Worm (Caenorhabditis elegans) whole organism, young adult: ENCODE measurements around the gene ilc-17.1.

Source experiments
- B0035.1 ChIP-seq: sonication (generic microtip); optimal IDR thresholded peaks from 2 replicates; lab custom pipeline; 2016; ENCODE audit warnings: missing genetic modification characterization, mild to moderate bottlenecking, missing compliant biosample characterization, missing genotype, missing genetic modification reagents
- B0336.3 ChIP-seq: fragments of 200-800 bp; sonication (Bioruptor generic); IDR thresholded peaks from 2 replicates; pipeline ENCODE4 v1.3.6; 2022; ENCODE audit warnings: missing genetic modification characterization, missing compliant biosample characterization
- T26A5.8 ChIP-seq: sonication (generic microtip); optimal IDR thresholded peaks from 2 replicates; lab custom pipeline; 2016; ENCODE audit warnings: missing genetic modification characterization, missing compliant biosample characterization
- Y67H2A.10 ChIP-seq: fragments of 200-800 bp; sonication (Bioruptor generic); conservative IDR thresholded peaks from 2 replicates; pipeline ENCODE4 v1.3.6; 2022; ENCODE audit warnings: missing genetic modification reagents, missing genetic modification characterization, missing compliant biosample characterization
- akir-1 ChIP-seq: fragments of 200-800 bp; sonication (Bioruptor generic); optimal IDR thresholded peaks from 2 replicates; lab custom pipeline; 2018; ENCODE audit warnings: mild to moderate bottlenecking, missing genetic modification characterization, moderate library complexity, missing compliant biosample characterization
- athp-1 ChIP-seq: sonication (generic microtip); optimal IDR thresholded peaks from 2 replicates; lab custom pipeline; 2017; ENCODE audit warnings: mild to moderate bottlenecking, missing genetic modification characterization, missing compliant biosample characterization
- attf-6 ChIP-seq: fragments of 200-800 bp; sonication (Bioruptor generic); IDR thresholded peaks from 2 replicates; pipeline ENCODE4 v1.3.6; 2022; ENCODE audit warnings: missing genetic modification reagents, missing genetic modification characterization, missing compliant biosample characterization
- bed-2 ChIP-seq: fragments of 200-800 bp; sonication (Bioruptor generic); IDR thresholded peaks from 2 replicates; pipeline ENCODE4 v1.3.6; 2022; ENCODE audit warnings: missing genetic modification reagents, missing genetic modification characterization, missing compliant biosample characterization
- ccch-3 ChIP-seq: fragments of 200-800 bp; sonication (Bioruptor generic); optimal IDR thresholded peaks from 2 replicates; lab custom pipeline; 2018; ENCODE audit warnings: mild to moderate bottlenecking, missing genetic modification characterization, missing compliant biosample characterization
- cebp-1 ChIP-seq, 2 experiments: fragments of 200-800 bp in 1 of 2; sonication (Bioruptor generic) in 1 of 2; sonication (generic microtip) in 1 of 2; IDR thresholded peaks in 1 of 2; optimal IDR thresholded peaks in 1 of 2; 2 replicates each; pipeline versions ENCODE4 v1.3.6 to Lab custom; 2017 to 2022; ENCODE audit warnings: missing compliant biosample characterization in 2 of 2, missing genetic modification characterization in 2 of 2, mild to moderate bottlenecking in 1 of 2, missing genetic modification reagents in 1 of 2, moderate library complexity in 1 of 2
- ceh-100 ChIP-seq: fragments of 200-800 bp; sonication (Bioruptor generic); IDR thresholded peaks from 2 replicates; pipeline ENCODE4 v1.3.6; 2022; ENCODE audit warnings: missing genetic modification reagents, missing genetic modification characterization, missing compliant biosample characterization
- ceh-79 ChIP-seq: sonication (generic microtip); optimal IDR thresholded peaks from 2 replicates; lab custom pipeline; 2017; ENCODE audit warnings: mild to moderate bottlenecking, missing genetic modification characterization, missing compliant biosample characterization
- dpff-1 ChIP-seq: sonication (generic microtip); optimal IDR thresholded peaks from 2 replicates; lab custom pipeline; 2017; ENCODE audit warnings: mild to moderate bottlenecking, missing genetic modification characterization, missing compliant biosample characterization
- egl-44 ChIP-seq: fragments of 200-800 bp; sonication (Bioruptor generic); IDR thresholded peaks from 2 replicates; pipeline ENCODE4 v1.3.6; 2022; ENCODE audit warnings: missing genetic modification reagents, missing genetic modification characterization, missing compliant biosample characterization
- egrh-3 ChIP-seq: fragments of 200-800 bp; sonication (Bioruptor generic); IDR thresholded peaks from 2 replicates; pipeline ENCODE4 v1.3.6; 2022; ENCODE audit warnings: missing genetic modification reagents, missing genetic modification characterization, missing compliant biosample characterization
- ekl-4 ChIP-seq: fragments of 200-800 bp; sonication (Bioruptor generic); IDR thresholded peaks from 2 replicates; pipeline ENCODE4 v1.3.6; 2022; ENCODE audit warnings: missing genetic modification reagents, missing genetic modification characterization, missing compliant biosample characterization
- fkh-3 ChIP-seq: sonication (generic microtip); optimal IDR thresholded peaks from 2 replicates; lab custom pipeline; 2016; ENCODE audit warnings: mild to moderate bottlenecking, missing genetic modification characterization, missing compliant biosample characterization
- hlh-12 ChIP-seq: sonication (generic microtip); optimal IDR thresholded peaks from 2 replicates; lab custom pipeline; 2016; ENCODE audit warnings: missing genetic modification characterization, missing compliant biosample characterization
- hrde-1 ChIP-seq: sonication (generic microtip); optimal IDR thresholded peaks from 2 replicates; lab custom pipeline; 2016; ENCODE audit warnings: missing genetic modification characterization, mild to moderate bottlenecking, missing compliant biosample characterization, moderate library complexity, missing genotype, missing genetic modification reagents, borderline replicate concordance
- lin-35 ChIP-seq, 3 experiments: fragments of 150-350 bp in 2 of 3; sonication (generic microtip) in 1 of 3; optimal IDR thresholded peaks; 2 replicates each; lab custom pipeline; 2014 to 2018; ENCODE audit warnings: missing biosample characterization in 3 of 3, missing genetic modification characterization in 3 of 3, missing genetic modification reagents in 3 of 3
- mel-28 ChIP-seq: sonication (generic microtip); optimal IDR thresholded peaks from 2 replicates; lab custom pipeline; 2016; ENCODE audit warnings: borderline replicate concordance, mild to moderate bottlenecking, missing genetic modification characterization, missing compliant biosample characterization
- mes-4 ChIP-seq: sonication (generic microtip); optimal IDR thresholded peaks from 2 replicates; lab custom pipeline; 2016; ENCODE audit warnings: missing genotype, missing genetic modification characterization, missing compliant biosample characterization
- nhr-179 ChIP-seq: sonication (generic microtip); optimal IDR thresholded peaks from 2 replicates; lab custom pipeline; 2016; ENCODE audit warnings: mild to moderate bottlenecking, missing genetic modification characterization, missing compliant biosample characterization
- nhr-90 ChIP-seq: sonication (generic microtip); optimal IDR thresholded peaks from 2 replicates; lab custom pipeline; 2016; ENCODE audit warnings: missing genotype, mild to moderate bottlenecking, missing genetic modification characterization, missing compliant biosample characterization
- snpc-1.3 ChIP-seq: sonication (generic microtip); optimal IDR thresholded peaks from 2 replicates; lab custom pipeline; 2017; ENCODE audit warnings: missing genetic modification characterization, mild to moderate bottlenecking, missing compliant biosample characterization, antibody characterized with exemption, moderate library complexity, missing genotype, missing genetic modification reagents; ENCODE audit not compliant: insufficient read depth
- snpc-3.4 ChIP-seq: sonication (generic microtip); optimal IDR thresholded peaks from 2 replicates; lab custom pipeline; 2017; ENCODE audit warnings: missing genetic modification characterization, mild to moderate bottlenecking, missing compliant biosample characterization, antibody characterized with exemption, moderate library complexity, missing genotype, missing genetic modification reagents
- tlf-1 ChIP-seq: fragments of 200-800 bp; sonication (Bioruptor generic); optimal IDR thresholded peaks from 2 replicates; lab custom pipeline; 2018; ENCODE audit warnings: mild to moderate bottlenecking, missing genetic modification characterization, missing compliant biosample characterization
- unc-130 ChIP-seq: sonication (generic microtip); optimal IDR thresholded peaks from 2 replicates; lab custom pipeline; 2016; ENCODE audit warnings: missing genetic modification reagents, missing genetic modification characterization, missing compliant biosample characterization
- ztf-26 ChIP-seq: sonication (generic microtip); optimal IDR thresholded peaks from 2 replicates; lab custom pipeline; 2017; ENCODE audit warnings: missing genetic modification characterization, missing compliant biosample characterization

The ilc-17.1 gene

ce11 chrX:12726129-12726528, 43.5 kb downstream of the ilc-17.1 start:
- no peak for TF ChIP-seq dpff-1 (tag; lab: Kevin White, UChicago)
- TF ChIP-seq snpc-1.3 (tag; lab: Kevin White, UChicago) = no peak
- no peak for TF ChIP-seq ztf-26 (tag; lab: Kevin White, UChicago)
- TF ChIP-seq hrde-1 (tag; lab: Kevin White, UChicago) = no peak
- no peak for TF ChIP-seq B0336.3 (GFP tag; lab: Robert Waterston, UW)
- TF ChIP-seq B0035.1 = no peak
- no peak for TF ChIP-seq fkh-3
- no peak for TF ChIP-seq akir-1
- TF ChIP-seq mel-28 (tag; lab: Kevin White, UChicago) = no peak
- no peak for TF ChIP-seq tlf-1 (GFP tag; lab: Kevin White, UChicago)
- TF ChIP-seq hlh-12 (tag; lab: Kevin White, UChicago) = no peak
- TF ChIP-seq Y67H2A.10 (GFP tag; lab: Robert Waterston, UW) = no peak
- no peak for TF ChIP-seq ceh-100 (GFP tag; lab: Robert Waterston, UW)
- no peak for TF ChIP-seq mes-4 (tag; lab: Kevin White, UChicago)
- TF ChIP-seq lin-35 (GFP tag; optimal IDR thresholded peaks at IDR 0.05; lab: Kevin White, UChicago) = no peak
- TF ChIP-seq athp-1 = no peak
- no peak for TF ChIP-seq attf-6 (GFP tag; lab: Robert Waterston, UW)
- no peak for TF ChIP-seq ceh-79 (tag; lab: Kevin White, UChicago)

- TF ChIP-seq bed-2 (no peak), ekl-4 (GFP tag; lab: Robert Waterston, UW) (no peak), T26A5.8 (no peak), nhr-90 (no peak), egrh-3 (GFP tag; lab: Robert Waterston, UW) (no peak), nhr-179 (tag; lab: Kevin White, UChicago) (no peak), cebp-1 (GFP tag; IDR thresholded peaks at IDR 0.05; lab: Robert Waterston, UW) (no peak), cebp-1 (tag; optimal IDR thresholded peaks at IDR 0.05; lab: Kevin White, UChicago) (no peak), unc-130 (GFP tag; lab: Kevin White, UChicago) (no peak), egl-44 (no peak), ccch-3 (GFP tag; lab: Kevin White, UChicago) (no peak), snpc-3.4 (tag; lab: Kevin White, UChicago) (no peak)
These were observed 48.2 kb downstream of the ilc-17.1 start for ce11 chrX:12721429-12721828.
